Worm (Caenorhabditis elegans) whole organism, late embryonic: ENCODE results near the gene F22E5.2.
"Not testable (repeated sequence)": the region's sequence is repeated elsewhere in the genome, so short reads cannot be mapped to it uniquely, and the experiment has no call there.

ENCODE experiments used
- C08G9.2 ChIP-seq: sonication (generic microtip); optimal IDR thresholded peaks from 2 replicates; lab custom pipeline; 2016; ENCODE audit warnings: mild to moderate bottlenecking, missing genetic modification characterization, moderate library complexity, missing compliant biosample characterization
- K02D7.2 ChIP-seq: sonication (generic microtip); optimal IDR thresholded peaks from 2 replicates; lab custom pipeline; 2017; ENCODE audit warnings: mild to moderate bottlenecking, missing genetic modification characterization, missing compliant biosample characterization
- ceh-30 ChIP-seq: fragments of 150-350 bp; optimal IDR thresholded peaks from 2 replicates; lab custom pipeline; 2014; ENCODE audit warnings: missing biosample characterization, missing genetic modification characterization
- dmd-4 ChIP-seq: sonication (generic microtip); optimal IDR thresholded peaks from 2 replicates; lab custom pipeline; 2016; ENCODE audit warnings: borderline replicate concordance, missing genetic modification characterization, missing compliant biosample characterization
- nhr-11 ChIP-seq: fragments of 150-350 bp; optimal IDR thresholded peaks from 2 replicates; lab custom pipeline; 2014; ENCODE audit warnings: missing biosample characterization, missing genetic modification characterization
- nhr-232 ChIP-seq: sonication (generic microtip); optimal IDR thresholded peaks from 2 replicates; lab custom pipeline; 2016; ENCODE audit warnings: missing genetic modification characterization, missing compliant biosample characterization
- odd-2 ChIP-seq: sonication (generic microtip); optimal IDR thresholded peaks from 2 replicates; lab custom pipeline; 2017; ENCODE audit warnings: antibody characterized with exemption, mild to moderate bottlenecking, missing genetic modification characterization, missing compliant biosample characterization
- tbx-2 ChIP-seq: sonication (generic microtip); optimal IDR thresholded peaks from 2 replicates; lab custom pipeline; 2016; ENCODE audit warnings: missing genetic modification characterization, missing compliant biosample characterization
- unc-42 ChIP-seq: sonication (generic microtip); optimal IDR thresholded peaks from 2 replicates; lab custom pipeline; 2016; ENCODE audit warnings: missing genotype, missing genetic modification characterization, missing compliant biosample characterization

DNA sequence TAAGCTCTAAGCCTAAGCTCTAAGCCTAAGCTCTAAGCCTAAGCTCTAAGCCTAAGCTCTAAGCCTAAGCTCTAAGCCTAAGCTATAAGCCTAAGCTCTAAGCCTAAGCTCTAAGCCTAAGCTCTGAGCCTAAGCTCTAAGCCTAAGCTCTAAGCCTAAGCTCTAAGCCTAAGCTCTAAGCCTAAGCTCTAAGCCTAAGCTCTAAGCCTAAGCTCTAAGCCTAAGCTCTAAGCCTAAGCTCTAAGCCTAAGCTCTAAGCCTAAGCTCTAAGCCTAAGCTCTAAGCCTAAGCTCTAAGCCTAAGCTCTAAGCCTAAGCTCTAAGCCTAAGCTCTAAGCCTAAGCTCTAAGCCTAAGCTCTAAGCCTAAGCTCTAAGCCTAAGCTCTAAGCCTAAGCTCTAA, 33.0 kb upstream of the F22E5.2 start:
- TF ChIP-seq ceh-30; tbx-2 (tag; lab: Kevin White, UChicago); odd-2 (tag; lab: Kevin White, UChicago); nhr-232 (tag; lab: Kevin White, UChicago); nhr-11 (tag; lab: Kevin White, UChicago); C08G9.2 (tag; lab: Kevin White, UChicago); K02D7.2 (tag; lab: Kevin White, UChicago); dmd-4 (tag; lab: Kevin White, UChicago); unc-42 (tag; lab: Kevin White, UChicago): not testable (repeated sequence)
